Worm (Caenorhabditis elegans) whole organism, L3 larva: Measurements from ENCODE around the gene C39B5.5.
A peak's percentile ranks its signal among the peaks of the same experiment; 100 is the strongest.

Source experiments
- R02D3.7 ChIP-seq: fragments of 150-350 bp; optimal IDR thresholded peaks from 2 replicates; lab custom pipeline; 2014; ENCODE audit warnings: missing biosample characterization, missing genetic modification characterization
- ZK546.5 ChIP-seq: sonication (generic microtip); optimal IDR thresholded peaks from 2 replicates; lab custom pipeline; 2017; ENCODE audit warnings: missing biosample characterization, missing genetic modification characterization
- aly-2 ChIP-seq: fragments of 150-350 bp; optimal IDR thresholded peaks from 2 replicates; lab custom pipeline; 2014; ENCODE audit warnings: missing biosample characterization, missing genetic modification characterization
- ama-1 ChIP-seq: fragments of 150-350 bp; optimal IDR thresholded peaks from 2 replicates; lab custom pipeline; 2018
- ceh-16 ChIP-seq: sonication (generic microtip); optimal IDR thresholded peaks from 2 replicates; lab custom pipeline; 2017; ENCODE audit warnings: missing biosample characterization, missing genetic modification characterization
- ceh-28 ChIP-seq: fragments of 150-350 bp; optimal IDR thresholded peaks from 2 replicates; lab custom pipeline; 2014; ENCODE audit warnings: missing biosample characterization, missing genetic modification reagents, missing genetic modification characterization
- ceh-82 ChIP-seq: fragments of 150-350 bp; optimal IDR thresholded peaks from 2 replicates; lab custom pipeline; 2014; ENCODE audit warnings: missing biosample characterization, missing genetic modification characterization
- ceh-9 ChIP-seq: sonication (generic microtip); optimal IDR thresholded peaks from 2 replicates; lab custom pipeline; 2018; ENCODE audit warnings: missing biosample characterization, missing genetic modification characterization
- daf-12 ChIP-seq: fragments of 150-350 bp; optimal IDR thresholded peaks from 2 replicates; lab custom pipeline; 2014; ENCODE audit warnings: missing biosample characterization, missing genetic modification reagents, missing genetic modification characterization
- egl-27 ChIP-seq: sonication (generic microtip); optimal IDR thresholded peaks from 4 replicates; lab custom pipeline; 2017; ENCODE audit warnings: missing biosample characterization, missing genetic modification reagents, missing genetic modification characterization
- elt-1 ChIP-seq: fragments of 150-350 bp; optimal IDR thresholded peaks from 2 replicates; lab custom pipeline; 2014; ENCODE audit warnings: missing biosample characterization, missing genetic modification characterization
- elt-2 ChIP-seq: sonication (generic microtip); optimal IDR thresholded peaks from 2 replicates; lab custom pipeline; 2016; ENCODE audit warnings: missing genetic modification reagents, mild to moderate bottlenecking, missing genetic modification characterization, missing compliant biosample characterization
- elt-3 ChIP-seq, 3 experiments: fragments of 150-350 bp in 1 of 3; sonication (generic microtip) in 2 of 3; optimal IDR thresholded peaks; 2 replicates in 2 of 3; 4 replicates in 1 of 3; lab custom pipeline; 2014 to 2017; ENCODE audit warnings: missing biosample characterization in 3 of 3, missing genetic modification characterization in 3 of 3
- eor-1 ChIP-seq, 2 experiments: fragments of 150-350 bp; optimal IDR thresholded peaks; 2 replicates each; lab custom pipeline; 2014 to 2018; ENCODE audit warnings: missing biosample characterization in 2 of 2, missing genetic modification characterization in 2 of 2
- fkh-10 ChIP-seq: sonication (generic microtip); optimal IDR thresholded peaks from 2 replicates; lab custom pipeline; 2017; ENCODE audit warnings: missing biosample characterization, missing genetic modification reagents, missing genetic modification characterization
- fkh-2 ChIP-seq: fragments of 150-350 bp; optimal IDR thresholded peaks from 2 replicates; lab custom pipeline; 2014; ENCODE audit warnings: missing biosample characterization, missing genetic modification reagents, missing genetic modification characterization
- fos-1 ChIP-seq: fragments of 150-350 bp; optimal IDR thresholded peaks from 2 replicates; lab custom pipeline; 2014; ENCODE audit warnings: missing biosample characterization, missing genetic modification characterization
- hmg-11 ChIP-seq: sonication (generic microtip); optimal IDR thresholded peaks from 2 replicates; lab custom pipeline; 2016; ENCODE audit warnings: missing genetic modification characterization, missing compliant biosample characterization
- jun-1 ChIP-seq: fragments of 150-350 bp; optimal IDR thresholded peaks from 2 replicates; lab custom pipeline; 2014; ENCODE audit warnings: missing biosample characterization, missing genetic modification reagents, missing genetic modification characterization
- lin-15B ChIP-seq: fragments of 150-350 bp; optimal IDR thresholded peaks from 2 replicates; lab custom pipeline; 2014; ENCODE audit warnings: missing biosample characterization, missing genetic modification characterization
- lin-39 ChIP-seq: fragments of 150-350 bp; optimal IDR thresholded peaks from 2 replicates; lab custom pipeline; 2018; ENCODE audit warnings: missing biosample characterization, missing genetic modification reagents, missing genetic modification characterization
- mdl-1 ChIP-seq: fragments of 150-350 bp; optimal IDR thresholded peaks from 2 replicates; lab custom pipeline; 2014; ENCODE audit warnings: missing biosample characterization, missing genetic modification characterization
- mml-1 ChIP-seq: fragments of 150-350 bp; sonication (generic microtip); optimal IDR thresholded peaks from 3 replicates; lab custom pipeline; 2014; ENCODE audit warnings: missing biosample characterization, missing genetic modification characterization
- nfya-1 ChIP-seq: sonication (generic microtip); optimal IDR thresholded peaks from 2 replicates; lab custom pipeline; 2017; ENCODE audit warnings: missing genetic modification characterization, mild to moderate bottlenecking, missing compliant biosample characterization, antibody characterized with exemption, moderate library complexity; ENCODE audit not compliant: insufficient read depth
- nhr-11 ChIP-seq: fragments of 150-350 bp; optimal IDR thresholded peaks from 2 replicates; lab custom pipeline; 2014; ENCODE audit warnings: missing biosample characterization, missing genetic modification characterization
- nhr-12 ChIP-seq: fragments of 150-350 bp; optimal IDR thresholded peaks from 2 replicates; lab custom pipeline; 2014; ENCODE audit warnings: missing biosample characterization, missing genetic modification characterization
- nhr-23 ChIP-seq: fragments of 150-350 bp; optimal IDR thresholded peaks from 2 replicates; lab custom pipeline; 2014; ENCODE audit warnings: missing biosample characterization, missing genetic modification reagents, missing genetic modification characterization
- nhr-237 ChIP-seq: fragments of 150-350 bp; optimal IDR thresholded peaks from 2 replicates; lab custom pipeline; 2014; ENCODE audit warnings: missing biosample characterization, missing genetic modification characterization
- nhr-25 ChIP-seq: sonication (generic microtip); optimal IDR thresholded peaks from 2 replicates; lab custom pipeline; 2017; ENCODE audit warnings: missing biosample characterization, missing genetic modification characterization
- nhr-28 ChIP-seq: fragments of 150-350 bp; optimal IDR thresholded peaks from 2 replicates; lab custom pipeline; 2014; ENCODE audit warnings: missing biosample characterization, missing genetic modification characterization
- nhr-67 ChIP-seq: fragments of 150-350 bp; optimal IDR thresholded peaks from 2 replicates; lab custom pipeline; 2014; ENCODE audit warnings: missing biosample characterization, missing genetic modification characterization
- nhr-76 ChIP-seq: fragments of 150-350 bp; sonication (generic microtip); optimal IDR thresholded peaks from 5 replicates; lab custom pipeline; 2014; ENCODE audit warnings: missing biosample characterization, missing genetic modification characterization
- nhr-77 ChIP-seq: fragments of 150-350 bp; optimal IDR thresholded peaks from 2 replicates; lab custom pipeline; 2014; ENCODE audit warnings: missing biosample characterization, missing genetic modification characterization
- pha-4 ChIP-seq: fragments of 150-350 bp; optimal IDR thresholded peaks from 2 replicates; lab custom pipeline; 2014; ENCODE audit warnings: missing biosample characterization, missing genetic modification reagents, missing genetic modification characterization
- pqm-1 ChIP-seq: fragments of 150-350 bp; optimal IDR thresholded peaks from 2 replicates; lab custom pipeline; 2017; ENCODE audit warnings: missing biosample characterization, missing genetic modification characterization, inconsistent platforms
- sea-2 ChIP-seq: fragments of 150-350 bp; sonication (generic microtip); optimal IDR thresholded peaks from 4 replicates; lab custom pipeline; 2014; ENCODE audit warnings: missing biosample characterization, missing genetic modification reagents, missing genetic modification characterization
- snpc-4 ChIP-seq: fragments of 150-350 bp; optimal IDR thresholded peaks from 2 replicates; lab custom pipeline; 2014; ENCODE audit warnings: missing biosample characterization, missing genetic modification characterization
- tbx-2 ChIP-seq: sonication (generic microtip); optimal IDR thresholded peaks from 2 replicates; lab custom pipeline; 2016; ENCODE audit warnings: mild to moderate bottlenecking, missing genetic modification characterization, missing compliant biosample characterization
- unc-39 ChIP-seq: sonication (generic microtip); optimal IDR thresholded peaks from 4 replicates; lab custom pipeline; 2017; ENCODE audit warnings: missing biosample characterization, missing genetic modification characterization
- unc-62 ChIP-seq: fragments of 150-350 bp; sonication (generic microtip); optimal IDR thresholded peaks from 4 replicates; lab custom pipeline; 2014; ENCODE audit warnings: missing biosample characterization, missing genetic modification reagents, missing genetic modification characterization
- zag-1 ChIP-seq: fragments of 150-350 bp; optimal IDR thresholded peaks from 2 replicates; lab custom pipeline; 2014; ENCODE audit warnings: missing biosample characterization, missing genetic modification characterization
- ztf-11 ChIP-seq: fragments of 150-350 bp; optimal IDR thresholded peaks from 2 replicates; lab custom pipeline; 2014; ENCODE audit warnings: missing biosample characterization, missing genetic modification characterization
- ztf-4 ChIP-seq: fragments of 150-350 bp; optimal IDR thresholded peaks from 2 replicates; lab custom pipeline; 2014; ENCODE audit warnings: missing biosample characterization, missing genetic modification characterization

C39B5.5 gene

DNA sequence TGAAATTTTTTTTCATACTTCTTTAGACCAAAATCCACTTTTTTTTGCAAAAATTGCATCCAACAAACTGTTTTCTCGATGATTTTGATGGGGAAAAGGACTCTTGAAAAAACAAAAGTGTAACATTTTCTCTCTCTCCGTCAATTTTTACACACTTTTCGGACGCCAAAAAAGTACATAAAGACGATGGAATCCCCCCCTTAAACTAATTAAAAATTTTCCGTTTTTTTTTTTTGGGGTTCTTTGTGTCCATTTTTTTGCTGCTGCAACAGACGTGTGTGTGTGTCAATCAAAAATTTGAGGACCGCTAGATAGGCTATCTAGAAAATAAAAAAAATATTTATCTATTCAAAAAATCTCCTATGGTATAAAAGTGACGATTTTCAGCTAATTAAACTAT is at the start of gene C39B5.5:
Gene C39B5.5 (plus strand): TSS at position 301 of the 400 bp plus-strand sequence.
- TF ChIP-seq snpc-4 (tag; lab: Kevin White, UChicago) = no peak
- TF ChIP-seq ztf-4 (tag; lab: Kevin White, UChicago) = no peak
- no peak for TF ChIP-seq nhr-28
- no peak for TF ChIP-seq ZK546.5 (tag; lab: Kevin White, UChicago)
- no peak for TF ChIP-seq sea-2 (GFP tag; lab: Kevin White, UChicago)
- no peak for TF ChIP-seq fos-1 (tag; lab: Kevin White, UChicago)
- TF ChIP-seq nhr-76 = no peak
- TF ChIP-seq ceh-16 (tag; lab: Kevin White, UChicago) = no peak

DNA sequence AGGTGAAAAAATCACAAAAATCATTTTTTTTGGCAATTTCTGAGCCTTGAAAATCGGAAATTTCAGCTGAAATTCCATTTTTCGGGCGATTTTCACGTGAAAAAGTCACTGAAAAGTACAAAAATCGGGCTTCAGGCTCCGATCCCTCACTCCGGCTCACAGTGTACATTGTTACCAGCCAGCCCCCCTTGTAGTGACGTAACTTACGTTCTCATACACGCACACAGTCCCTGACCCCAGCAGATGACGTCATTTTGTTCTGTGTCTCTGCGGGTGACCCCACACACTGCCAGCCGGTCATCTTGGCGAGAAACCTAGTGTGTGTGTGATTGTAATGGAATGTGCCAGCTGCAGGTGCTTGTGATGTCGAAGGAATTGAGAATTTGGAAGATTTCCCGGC is 48.8 kb upstream of the C39B5.5 start:
- peak; percentile 6 for TF ChIP-seq lin-39 (tag; lab: Kevin White, UChicago)
- peak; percentile 41 for TF ChIP-seq pha-4 (tag; lab: Kevin White, UChicago)
- no peak for TF ChIP-seq zag-1 (tag; lab: Kevin White, UChicago)
- TF ChIP-seq, all 47 proteins: peak for 2

DNA sequence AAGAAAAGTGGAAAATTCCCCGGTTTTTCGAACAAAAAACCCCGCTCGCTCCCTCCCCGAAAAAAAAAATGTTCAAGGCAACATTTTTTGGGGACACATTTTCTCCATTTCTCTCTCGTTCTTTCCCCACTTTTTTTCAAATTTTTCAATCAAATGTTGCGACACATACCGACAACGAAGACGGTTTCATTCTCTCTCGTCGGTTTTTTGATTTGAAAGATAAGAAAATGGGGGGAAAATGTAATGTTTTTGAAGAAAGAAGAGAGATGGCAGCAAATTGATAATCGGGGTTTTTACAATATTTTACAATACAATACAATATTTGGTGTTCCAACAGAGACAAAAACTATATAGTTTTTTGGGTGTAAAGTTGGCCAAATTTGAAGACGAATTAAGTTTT is 38.5 kb upstream of the C39B5.5 start:
- TF ChIP-seq ama-1 (lab: Kevin White, UChicago) = no peak
- TF ChIP-seq eor-1 (tag; optimal IDR thresholded peaks at IDR 0.05; lab: Kevin White, UChicago) = no peak
- peak; percentile 60 for TF ChIP-seq elt-2
- peak; percentile 33 for TF ChIP-seq pqm-1
- peak in 1 of 3 experiments; percentile 11 for TF ChIP-seq elt-3 (tag; optimal IDR thresholded peaks at IDR 0.05; lab: Kevin White, UChicago)
- no peak for TF ChIP-seq elt-1 (tag; lab: Kevin White, UChicago)
- peak; percentile 6 for TF ChIP-seq nhr-25
- TF ChIP-seq mml-1 (tag; lab: Kevin White, UChicago) = no peak
- TF ChIP-seq pha-4 (tag; lab: Kevin White, UChicago) = peak; percentile 13
- no peak for TF ChIP-seq ztf-4 (tag; lab: Kevin White, UChicago)
- TF ChIP-seq hmg-11 (tag; lab: Kevin White, UChicago) = no peak
- TF ChIP-seq nfya-1 (tag; lab: Kevin White, UChicago) = peak; percentile 37
- peak; percentile 44 for TF ChIP-seq snpc-4 (tag; lab: Kevin White, UChicago)
- no peak for TF ChIP-seq ceh-9 (tag; lab: Kevin White, UChicago)

DNA sequence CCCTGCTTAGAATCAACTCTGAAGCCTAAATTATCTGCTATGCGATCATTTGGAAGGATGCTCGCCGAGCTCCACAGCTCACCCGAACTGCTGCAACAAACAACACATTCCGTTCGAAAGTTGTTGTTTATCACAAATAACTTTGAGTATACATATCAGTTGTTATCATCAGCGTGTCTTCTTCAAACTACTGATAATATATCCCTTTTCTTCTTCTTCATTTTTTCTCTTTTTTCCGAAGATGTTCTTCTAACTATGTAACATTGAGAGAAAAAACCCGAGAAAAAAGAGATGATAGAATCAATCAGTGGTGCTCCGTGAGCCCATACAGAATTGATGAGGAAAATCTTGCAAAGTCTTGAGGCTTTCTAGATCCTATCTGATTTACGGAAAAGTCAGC is 37.4 kb upstream of the C39B5.5 start:
- TF ChIP-seq nfya-1 (tag; lab: Kevin White, UChicago) (peak; percentile 11), aly-2 (tag; lab: Kevin White, UChicago) (no peak)

DNA sequence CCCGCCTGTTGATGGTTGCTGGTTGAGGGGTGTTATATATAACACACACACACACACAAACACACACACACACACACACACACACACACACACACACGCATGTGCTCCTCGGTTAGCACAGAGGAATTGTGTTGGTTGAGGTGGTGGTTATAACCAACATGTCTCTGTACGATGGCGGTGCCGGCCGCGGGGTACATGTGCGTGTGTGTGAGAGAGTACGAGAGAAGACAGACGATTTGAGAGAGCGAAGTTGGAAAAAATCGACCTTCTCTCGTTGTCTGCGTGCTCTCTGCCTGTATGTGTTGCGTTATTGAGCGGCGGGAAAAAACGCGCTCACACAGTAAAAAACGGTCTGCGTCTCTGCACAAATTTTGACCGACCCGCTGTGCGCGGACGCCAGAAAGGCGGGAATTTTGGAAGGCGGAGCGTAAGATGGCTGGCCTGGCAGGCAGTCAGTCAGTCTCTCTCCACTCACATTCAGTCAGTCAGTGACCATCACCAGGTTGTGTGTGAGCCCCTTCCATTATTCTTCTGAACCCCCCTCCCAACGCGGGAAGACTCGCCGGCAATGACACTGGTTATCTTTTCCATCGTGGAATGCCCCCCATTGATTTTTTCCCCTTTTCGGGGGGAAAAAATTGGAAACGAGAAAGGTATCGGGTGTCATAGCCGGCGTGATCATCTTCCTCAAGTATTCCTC is 35.9 kb upstream of the C39B5.5 start:
- TF ChIP-seq snpc-4 (tag; lab: Kevin White, UChicago) (peak; percentile 15), elt-1 (tag; lab: Kevin White, UChicago) (no peak), fkh-2 (tag; lab: Kevin White, UChicago) (no peak), eor-1 (tag; optimal IDR thresholded peaks at IDR 0.05; lab: Kevin White, UChicago) (no peak), hmg-11 (tag; lab: Kevin White, UChicago) (peak; percentile 40), unc-39 (no peak), nfya-1 (tag; lab: Kevin White, UChicago) (peak; percentile 74), jun-1 (tag; lab: Kevin White, UChicago) (peak; percentile 93), tbx-2 (tag; lab: Kevin White, UChicago) (no peak), ceh-82 (no peak), nhr-67 (tag; lab: Kevin White, UChicago) (no peak), nhr-28 (no peak), mml-1 (tag; lab: Kevin White, UChicago) (no peak), ceh-28 (tag; lab: Kevin White, UChicago) (peak; percentile 79), daf-12 (no peak), sea-2 (GFP tag; lab: Kevin White, UChicago) (no peak), unc-62 (GFP tag; lab: Kevin White, UChicago) (no peak), lin-15B (tag; lab: Kevin White, UChicago) (peak; percentile 52), nhr-23 (tag; lab: Kevin White, UChicago) (peak; percentile 70), ceh-16 (tag; lab: Kevin White, UChicago) (no peak), nhr-12 (tag; lab: Kevin White, UChicago) (no peak), pqm-1 (peak; percentile 28), ama-1 (lab: Kevin White, UChicago) (peak; percentile 95), nhr-76 (no peak), ztf-4 (tag; lab: Kevin White, UChicago) (no peak), egl-27 (no peak), R02D3.7 (no peak), nhr-77 (tag; lab: Kevin White, UChicago) (no peak), nhr-11 (tag; lab: Kevin White, UChicago) (no peak), mdl-1 (peak; percentile 48), nhr-237 (tag; lab: Kevin White, UChicago) (no peak), fkh-10 (GFP tag; lab: Kevin White, UChicago) (no peak), zag-1 (tag; lab: Kevin White, UChicago) (no peak), ztf-11 (tag; lab: Kevin White, UChicago) (no peak)
